Worm (Caenorhabditis elegans) whole organism, young adult: Measurements from ENCODE around the gene chil-12.

Experiments
- B0019.2 ChIP-seq: fragments of 200-800 bp; sonication (Bioruptor generic); conservative IDR thresholded peaks from 2 replicates; pipeline ENCODE4 v1.3.6; 2022; ENCODE audit warnings: missing genetic modification reagents, missing genetic modification characterization, missing compliant biosample characterization
- B0035.1 ChIP-seq: sonication (generic microtip); optimal IDR thresholded peaks from 2 replicates; lab custom pipeline; 2016; ENCODE audit warnings: missing genetic modification characterization, mild to moderate bottlenecking, missing compliant biosample characterization, missing genotype, missing genetic modification reagents
- C06A6.2 ChIP-seq: fragments of 200-800 bp; sonication (Bioruptor generic); conservative IDR thresholded peaks from 2 replicates; pipeline ENCODE4 v1.3.6; 2022; ENCODE audit warnings: missing genetic modification characterization, missing compliant biosample characterization
- D2030.7 ChIP-seq: fragments of 200-800 bp; sonication (Bioruptor generic); IDR thresholded peaks from 2 replicates; pipeline ENCODE4 v1.3.6; 2022; ENCODE audit warnings: missing genetic modification reagents, missing genetic modification characterization, missing compliant biosample characterization
- F10E7.11 ChIP-seq: sonication (generic microtip); optimal IDR thresholded peaks from 2 replicates; lab custom pipeline; 2017; ENCODE audit warnings: mild to moderate bottlenecking, missing genetic modification characterization, moderate library complexity, missing compliant biosample characterization
- F33H1.4 ChIP-seq: fragments of 200-800 bp; sonication (Bioruptor generic); IDR thresholded peaks from 2 replicates; pipeline ENCODE4 v1.3.6; 2022; ENCODE audit warnings: missing genetic modification reagents, missing genetic modification characterization, missing compliant biosample characterization
- F39B2.1 ChIP-seq: fragments of 200-800 bp; sonication (Bioruptor generic); IDR thresholded peaks from 2 replicates; pipeline ENCODE4 v1.3.6; 2022; ENCODE audit warnings: missing genetic modification reagents, missing genetic modification characterization, missing compliant biosample characterization
- F49E8.2 ChIP-seq: sonication (generic microtip); optimal IDR thresholded peaks from 3 replicates; lab custom pipeline; 2017; ENCODE audit warnings: missing genetic modification characterization, mild to moderate bottlenecking, missing compliant biosample characterization, antibody characterized with exemption, moderate library complexity; ENCODE audit not compliant: insufficient read depth
- K11D2.4 ChIP-seq: fragments of 200-800 bp; sonication (Bioruptor generic); IDR thresholded peaks from 2 replicates; pipeline ENCODE4 v1.3.6; 2022; ENCODE audit warnings: missing genetic modification reagents, missing genetic modification characterization, missing compliant biosample characterization
- Y79H2A.3 ChIP-seq: fragments of 200-800 bp; sonication (Bioruptor generic); conservative IDR thresholded peaks from 2 replicates; pipeline ENCODE4 v1.3.6; 2022; ENCODE audit warnings: missing genetic modification reagents, missing genetic modification characterization, missing compliant biosample characterization
- ZK185.1 ChIP-seq: sonication (generic microtip); optimal IDR thresholded peaks from 2 replicates; lab custom pipeline; 2016; ENCODE audit warnings: mild to moderate bottlenecking, missing genetic modification characterization, missing compliant biosample characterization; ENCODE audit not compliant: poor library complexity, severe bottlenecking
- aptf-3 ChIP-seq: fragments of 200-800 bp; sonication (Bioruptor generic); IDR thresholded peaks from 2 replicates; pipeline ENCODE4 v1.3.6; 2022; ENCODE audit warnings: missing genetic modification characterization, missing compliant biosample characterization
- athp-1 ChIP-seq: sonication (generic microtip); optimal IDR thresholded peaks from 2 replicates; lab custom pipeline; 2017; ENCODE audit warnings: mild to moderate bottlenecking, missing genetic modification characterization, missing compliant biosample characterization
- bed-1 ChIP-seq: fragments of 200-800 bp; sonication (Bioruptor generic); IDR thresholded peaks from 2 replicates; pipeline ENCODE4 v1.3.6; 2022; ENCODE audit warnings: missing genetic modification reagents, missing genetic modification characterization, missing compliant biosample characterization
- cebp-1 ChIP-seq, 2 experiments: fragments of 200-800 bp in 1 of 2; sonication (Bioruptor generic) in 1 of 2; sonication (generic microtip) in 1 of 2; IDR thresholded peaks in 1 of 2; optimal IDR thresholded peaks in 1 of 2; 2 replicates each; pipeline versions ENCODE4 v1.3.6 to Lab custom; 2017 to 2022; ENCODE audit warnings: missing compliant biosample characterization in 2 of 2, missing genetic modification characterization in 2 of 2, mild to moderate bottlenecking in 1 of 2, missing genetic modification reagents in 1 of 2, moderate library complexity in 1 of 2
- ceh-100 ChIP-seq: fragments of 200-800 bp; sonication (Bioruptor generic); IDR thresholded peaks from 2 replicates; pipeline ENCODE4 v1.3.6; 2022; ENCODE audit warnings: missing genetic modification reagents, missing genetic modification characterization, missing compliant biosample characterization
- ceh-40 ChIP-seq: fragments of 200-800 bp; sonication (Bioruptor generic); IDR thresholded peaks from 2 replicates; pipeline ENCODE4 v1.3.6; 2022; ENCODE audit warnings: missing genetic modification characterization, missing compliant biosample characterization
- ceh-91 ChIP-seq: fragments of 200-800 bp; sonication (Bioruptor generic); IDR thresholded peaks from 2 replicates; pipeline ENCODE4 v1.3.6; 2022; ENCODE audit warnings: missing genetic modification reagents, missing genetic modification characterization, missing compliant biosample characterization
- chd-7 ChIP-seq: sonication (generic microtip); optimal IDR thresholded peaks from 2 replicates; lab custom pipeline; 2016; ENCODE audit warnings: mild to moderate bottlenecking, missing genetic modification characterization, moderate library complexity, missing compliant biosample characterization
- die-1 ChIP-seq: sonication (generic microtip); optimal IDR thresholded peaks from 2 replicates; lab custom pipeline; 2016; ENCODE audit warnings: missing genotype, mild to moderate bottlenecking, missing genetic modification characterization, missing compliant biosample characterization
- dpff-1 ChIP-seq: sonication (generic microtip); optimal IDR thresholded peaks from 2 replicates; lab custom pipeline; 2017; ENCODE audit warnings: mild to moderate bottlenecking, missing genetic modification characterization, missing compliant biosample characterization
- egl-44 ChIP-seq: fragments of 200-800 bp; sonication (Bioruptor generic); IDR thresholded peaks from 2 replicates; pipeline ENCODE4 v1.3.6; 2022; ENCODE audit warnings: missing genetic modification reagents, missing genetic modification characterization, missing compliant biosample characterization
- ets-4 ChIP-seq: fragments of 200-800 bp; sonication (Bioruptor generic); optimal IDR thresholded peaks from 2 replicates; lab custom pipeline; 2018; ENCODE audit warnings: mild to moderate bottlenecking, missing genetic modification characterization, missing compliant biosample characterization
- gei-17 ChIP-seq: fragments of 200-800 bp; sonication (Bioruptor generic); optimal IDR thresholded peaks from 2 replicates; lab custom pipeline; 2018; ENCODE audit warnings: mild to moderate bottlenecking, missing genetic modification characterization, missing compliant biosample characterization
- hrde-1 ChIP-seq: sonication (generic microtip); optimal IDR thresholded peaks from 2 replicates; lab custom pipeline; 2016; ENCODE audit warnings: missing genetic modification characterization, mild to moderate bottlenecking, missing compliant biosample characterization, moderate library complexity, missing genotype, missing genetic modification reagents, borderline replicate concordance
- lsl-1 ChIP-seq: fragments of 200-800 bp; sonication (Bioruptor generic); optimal IDR thresholded peaks from 2 replicates; lab custom pipeline; 2018; ENCODE audit warnings: mild to moderate bottlenecking, missing genetic modification characterization, moderate library complexity, missing compliant biosample characterization
- madf-3 ChIP-seq: fragments of 200-800 bp; sonication (Bioruptor generic); IDR thresholded peaks from 2 replicates; pipeline ENCODE4 v1.3.6; 2022; ENCODE audit warnings: missing genetic modification reagents, missing genetic modification characterization, missing compliant biosample characterization
- madf-8 ChIP-seq: fragments of 200-800 bp; sonication (Bioruptor generic); conservative IDR thresholded peaks from 2 replicates; pipeline ENCODE4 v1.3.6; 2022; ENCODE audit warnings: missing genetic modification reagents, missing genetic modification characterization, missing compliant biosample characterization
- mcd-1 ChIP-seq: fragments of 200-800 bp; sonication (Bioruptor generic); IDR thresholded peaks from 2 replicates; pipeline ENCODE4 v1.3.6; 2022; ENCODE audit warnings: missing genetic modification reagents, missing genetic modification characterization, missing compliant biosample characterization
- mxl-1 ChIP-seq: sonication (generic microtip); optimal IDR thresholded peaks from 2 replicates; lab custom pipeline; 2016; ENCODE audit warnings: missing genetic modification characterization, missing compliant biosample characterization
- nfya-1 ChIP-seq: sonication (generic microtip); optimal IDR thresholded peaks from 2 replicates; lab custom pipeline; 2017; ENCODE audit warnings: antibody characterized with exemption, missing compliant biosample characterization, missing genetic modification characterization, borderline replicate concordance; ENCODE audit not compliant: insufficient read depth
- nhr-120 ChIP-seq: fragments of 200-800 bp; sonication (Bioruptor generic); IDR thresholded peaks from 2 replicates; pipeline ENCODE4 v1.3.6; 2022; ENCODE audit warnings: missing genetic modification characterization, missing compliant biosample characterization
- nhr-27 ChIP-seq: fragments of 200-800 bp; sonication (Bioruptor generic); optimal IDR thresholded peaks from 2 replicates; lab custom pipeline; 2018; ENCODE audit warnings: mild to moderate bottlenecking, missing genetic modification characterization, moderate library complexity, missing compliant biosample characterization
- repo-1 ChIP-seq: sonication (generic microtip); optimal IDR thresholded peaks from 2 replicates; lab custom pipeline; 2017; ENCODE audit warnings: mild to moderate bottlenecking, missing genetic modification characterization, missing compliant biosample characterization
- sdz-38 ChIP-seq: sonication (generic microtip); optimal IDR thresholded peaks from 2 replicates; lab custom pipeline; 2016; ENCODE audit warnings: missing genotype, missing genetic modification characterization, missing compliant biosample characterization
- sea-2 ChIP-seq: fragments of 200-800 bp; sonication (Bioruptor generic); IDR thresholded peaks from 2 replicates; pipeline ENCODE4 v1.3.6; 2022; ENCODE audit warnings: missing genetic modification characterization, missing compliant biosample characterization
- snpc-1.3 ChIP-seq: sonication (generic microtip); optimal IDR thresholded peaks from 2 replicates; lab custom pipeline; 2017; ENCODE audit warnings: missing genetic modification characterization, mild to moderate bottlenecking, missing compliant biosample characterization, antibody characterized with exemption, moderate library complexity, missing genotype, missing genetic modification reagents; ENCODE audit not compliant: insufficient read depth
- sptf-2 ChIP-seq: fragments of 200-800 bp; sonication (Bioruptor generic); optimal IDR thresholded peaks from 2 replicates; lab custom pipeline; 2018; ENCODE audit warnings: mild to moderate bottlenecking, missing genetic modification characterization, missing compliant biosample characterization
- unc-62 ChIP-seq: fragments of 150-350 bp; optimal IDR thresholded peaks from 2 replicates; lab custom pipeline; 2014; ENCODE audit warnings: missing biosample characterization, missing genetic modification reagents, missing genetic modification characterization
- xnd-1 ChIP-seq: sonication (generic microtip); optimal IDR thresholded peaks from 2 replicates; lab custom pipeline; 2016; ENCODE audit warnings: missing genotype, missing genetic modification reagents, missing genetic modification characterization, missing compliant biosample characterization
- zfh-2 ChIP-seq: fragments of 200-800 bp; sonication (Bioruptor generic); conservative IDR thresholded peaks from 2 replicates; pipeline ENCODE4 v1.3.6; 2022; ENCODE audit warnings: missing genetic modification reagents, missing genetic modification characterization, missing compliant biosample characterization
- ztf-18 ChIP-seq: sonication (generic microtip); optimal IDR thresholded peaks from 2 replicates; lab custom pipeline; 2016; ENCODE audit warnings: missing genotype, mild to moderate bottlenecking, missing genetic modification characterization, missing compliant biosample characterization
- ztf-25 ChIP-seq: fragments of 200-800 bp; sonication (Bioruptor generic); IDR thresholded peaks from 2 replicates; pipeline ENCODE4 v1.3.6; 2022; ENCODE audit warnings: missing genetic modification reagents, missing genetic modification characterization, missing compliant biosample characterization
- ztf-26 ChIP-seq: sonication (generic microtip); optimal IDR thresholded peaks from 2 replicates; lab custom pipeline; 2017; ENCODE audit warnings: missing genetic modification characterization, missing compliant biosample characterization
- ztf-28 ChIP-seq: fragments of 200-800 bp; sonication (Bioruptor generic); IDR thresholded peaks from 2 replicates; pipeline ENCODE4 v1.3.6; 2022; ENCODE audit warnings: missing genetic modification reagents, missing genetic modification characterization, missing compliant biosample characterization
- ztf-3 ChIP-seq: fragments of 200-800 bp; sonication (Bioruptor generic); optimal IDR thresholded peaks from 2 replicates; lab custom pipeline; 2018; ENCODE audit warnings: mild to moderate bottlenecking, missing genetic modification characterization, missing compliant biosample characterization

Gene chil-12

DNA sequence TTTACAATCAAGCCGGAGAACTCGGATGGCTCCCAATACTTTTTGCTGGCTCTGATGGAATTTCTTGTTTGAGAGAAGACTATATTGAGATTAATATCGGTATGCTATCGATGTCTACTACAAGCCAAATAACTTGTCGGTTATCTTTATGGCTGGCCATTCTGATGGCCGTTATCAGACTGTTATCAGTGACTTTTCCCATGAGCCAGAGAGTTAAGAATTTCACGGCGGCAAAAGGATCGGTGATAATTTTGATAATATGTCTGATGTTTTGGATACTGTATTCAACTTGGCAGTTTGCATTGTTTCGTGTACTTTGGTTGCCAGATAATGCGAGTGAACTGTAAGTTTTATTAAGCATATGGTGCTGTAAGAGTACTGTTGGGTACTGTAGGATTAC, 15.2 kb upstream of the chil-12 start:
- TF ChIP-seq unc-62 (no peak), lsl-1 (GFP tag; lab: Kevin White, UChicago) (no peak), sea-2 (GFP tag; lab: Robert Waterston, UW) (no peak), die-1 (tag; lab: Kevin White, UChicago) (no peak), gei-17 (GFP tag; lab: Kevin White, UChicago) (no peak), ztf-18 (no peak), sptf-2 (GFP tag; lab: Kevin White, UChicago) (no peak), sdz-38 (no peak), dpff-1 (tag; lab: Kevin White, UChicago) (no peak), nhr-120 (GFP tag; lab: Robert Waterston, UW) (no peak), ztf-28 (no peak), C06A6.2 (no peak), D2030.7 (GFP tag; lab: Robert Waterston, UW) (no peak), ztf-26 (tag; lab: Kevin White, UChicago) (no peak), nfya-1 (tag; lab: Kevin White, UChicago) (no peak), cebp-1 (GFP tag; IDR thresholded peaks at IDR 0.05; lab: Robert Waterston, UW) (no peak), cebp-1 (tag; optimal IDR thresholded peaks at IDR 0.05; lab: Kevin White, UChicago) (no peak)

DNA sequence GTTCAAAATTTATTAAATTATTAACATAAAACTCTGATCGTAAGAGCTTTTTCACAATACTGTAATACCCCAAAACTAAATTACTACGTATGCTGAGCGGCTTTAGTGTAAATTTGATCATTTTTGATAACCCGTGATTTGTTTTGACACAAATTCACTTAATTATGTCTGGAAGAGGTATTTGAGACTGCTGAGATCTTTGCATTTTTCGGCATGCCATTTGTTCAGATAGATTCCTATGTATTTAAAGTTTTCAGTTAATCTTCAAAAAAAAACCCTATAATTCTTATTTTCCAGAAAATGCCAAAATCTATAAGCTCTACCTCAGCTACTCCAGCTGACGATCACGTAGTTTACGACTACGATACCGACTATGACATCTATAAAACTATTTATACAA, 11.1 kb upstream of the chil-12 start, which contains the start of gene srw-15:
Gene srw-15 (plus strand): TSS at position 301 of the 400 bp plus-strand sequence.
- TF ChIP-seq ceh-91 (no peak), ceh-100 (no peak), F39B2.1 (GFP tag; lab: Robert Waterston, UW) (no peak), F49E8.2 (tag; lab: Kevin White, UChicago) (no peak), mcd-1 (GFP tag; lab: Robert Waterston, UW) (no peak), egl-44 (no peak), ztf-25 (GFP tag; lab: Robert Waterston, UW) (no peak), ceh-40 (GFP tag; lab: Robert Waterston, UW) (no peak), die-1 (tag; lab: Kevin White, UChicago) (no peak), B0035.1 (tag; lab: Kevin White, UChicago) (no peak), ets-4 (GFP tag; lab: Kevin White, UChicago) (no peak), K11D2.4 (no peak), madf-3 (GFP tag; lab: Robert Waterston, UW) (no peak), snpc-1.3 (tag; lab: Kevin White, UChicago) (no peak), B0019.2 (GFP tag; lab: Robert Waterston, UW) (no peak), xnd-1 (no peak), nfya-1 (tag; lab: Kevin White, UChicago) (no peak), ZK185.1 (tag; lab: Kevin White, UChicago) (no peak)

DNA sequence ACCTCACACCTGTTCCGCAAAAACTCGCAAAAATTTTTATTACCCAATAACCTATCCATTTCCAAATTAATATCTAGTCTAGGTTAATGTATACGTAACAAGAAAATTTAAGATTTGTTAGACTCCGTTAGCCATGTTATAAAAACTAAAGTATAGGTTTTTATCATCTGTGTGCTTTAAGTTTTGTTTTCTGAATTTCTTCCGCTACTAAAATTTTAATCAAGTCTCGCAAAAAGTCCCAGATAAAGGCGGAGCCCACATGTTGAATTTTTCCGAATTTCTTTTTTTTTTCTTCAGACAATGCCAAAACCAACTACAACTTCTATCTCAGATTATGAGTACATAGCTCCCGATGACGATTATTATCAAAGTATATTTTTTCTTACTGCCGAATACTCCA, 9.2 kb upstream of the chil-12 start, which contains the start of gene srw-13:
Gene srw-13 (plus strand): TSS at position 301 of the 400 bp plus-strand sequence.
- TF ChIP-seq ztf-3 (GFP tag; lab: Kevin White, UChicago): no peak
- no peak for TF ChIP-seq athp-1 (tag; lab: Kevin White, UChicago)
- no peak for TF ChIP-seq repo-1 (tag; lab: Kevin White, UChicago)
- TF ChIP-seq madf-8 (GFP tag; lab: Robert Waterston, UW): no peak
- no peak for TF ChIP-seq ztf-18
- no peak for TF ChIP-seq zfh-2 (GFP tag; lab: Robert Waterston, UW)
- no peak for TF ChIP-seq hrde-1
- TF ChIP-seq bed-1 (GFP tag; lab: Robert Waterston, UW): no peak
- no peak for TF ChIP-seq mxl-1 (tag; lab: Kevin White, UChicago)
- TF ChIP-seq aptf-3 (GFP tag; lab: Robert Waterston, UW): no peak
- TF ChIP-seq F10E7.11 (tag; lab: Kevin White, UChicago): no peak
- TF ChIP-seq F33H1.4 (GFP tag; lab: Robert Waterston, UW): no peak
- no peak for TF ChIP-seq chd-7 (tag; lab: Kevin White, UChicago)
- TF ChIP-seq Y79H2A.3 (GFP tag; lab: Robert Waterston, UW): no peak
- no peak for TF ChIP-seq nhr-27 (tag; lab: Kevin White, UChicago)
